Worm (Caenorhabditis elegans): ENCODE measurements around the gene F43E2.6.

Gene F43E2.6

DNA sequence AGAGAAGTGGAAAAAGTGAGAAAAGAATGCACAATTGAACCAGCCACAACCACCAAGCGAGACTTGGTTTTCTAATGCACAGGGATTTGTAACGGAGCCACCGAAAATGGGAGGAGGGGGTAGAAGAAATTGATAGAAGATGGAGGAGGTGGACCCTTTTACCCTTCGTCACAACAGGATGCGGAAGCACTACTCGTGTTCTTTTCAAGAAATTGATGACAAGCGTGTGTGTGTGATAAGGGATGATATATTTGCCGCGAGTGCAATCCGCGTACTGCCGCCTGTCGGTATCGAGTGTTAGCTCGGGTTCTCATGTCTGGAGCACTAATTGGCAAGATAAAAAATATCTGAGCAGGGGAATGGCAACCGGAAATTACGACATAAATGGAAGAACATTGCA is 44.7 kb downstream of the F43E2.6 start, which contains the start of gene F21D12.3 (continued):
- no peak for TF ChIP-seq lin-15B (tag; optimal IDR thresholded peaks at IDR 0.05)
- no peak for TF ChIP-seq dpl-1 (GFP tag; optimal IDR thresholded peaks at IDR 0.05)
- no peak for TF ChIP-seq lin-38 (GFP tag; IDR thresholded peaks at IDR 0.05)
- no peak for TF ChIP-seq ceh-44 (GFP tag; IDR thresholded peaks at IDR 0.05)
- TF ChIP-seq nhr-237 (tag; optimal IDR thresholded peaks at IDR 0.05), result no peak
- TF ChIP-seq mep-1 (tag; optimal IDR thresholded peaks at IDR 0.05), result no peak
- 0 out of 2 replicates have a peak, but pooled peaks have one; percentile 8 for TF ChIP-seq egl-43 (GFP tag; IDR thresholded peaks at IDR 0.05)
- TF ChIP-seq ceh-32 (tag; optimal IDR thresholded peaks at IDR 0.05; ENCODE audit: poor library complexity), result no peak
- no peak for TF ChIP-seq nhr-48 (tag; optimal IDR thresholded peaks at IDR 0.05)
- TF ChIP-seq hif-1 (tag; optimal IDR thresholded peaks at IDR 0.05), result no peak
- TF ChIP-seq pqm-1 (tag; optimal IDR thresholded peaks at IDR 0.05), result no peak
- 0 out of 2 replicates have a peak, but pooled peaks have one; percentile 17 for TF ChIP-seq T26A8.4 (GFP tag; IDR thresholded peaks at IDR 0.05)
- peak; percentile 16 for TF ChIP-seq sdz-12 (GFP tag; optimal IDR thresholded peaks at IDR 0.05)

DNA sequence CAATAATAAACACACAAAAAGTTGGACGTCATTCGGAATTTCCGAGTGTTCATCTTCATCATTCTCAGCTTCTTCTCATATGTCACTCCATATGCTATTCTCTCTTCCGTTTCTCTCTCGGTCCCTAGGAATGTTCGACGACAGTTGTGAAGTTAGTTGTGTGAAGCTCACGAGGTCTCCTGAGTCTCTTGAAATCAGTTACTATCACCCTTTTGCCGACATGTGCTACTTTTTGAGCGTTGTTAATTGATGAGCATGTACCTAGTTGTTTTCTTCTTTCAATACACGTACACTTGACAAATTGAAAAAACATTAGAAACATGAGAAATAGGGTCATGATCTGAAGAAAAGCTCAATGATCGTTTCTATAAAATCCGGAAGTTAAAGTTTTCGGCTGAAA is 45.3 kb downstream of the F43E2.6 start:
- TF ChIP-seq dpl-1 (GFP tag; optimal IDR thresholded peaks at IDR 0.05) (no peak), ces-1 (GFP tag; optimal IDR thresholded peaks at IDR 0.05) (no peak), ceh-20 (GFP tag; IDR thresholded peaks at IDR 0.05) (peak; percentile 38; the same call in 1 of the 2 replicates), lsy-2 (tag; optimal IDR thresholded peaks at IDR 0.05) (peak in 1 of 2 experiments; percentile 15), hif-1 (tag; optimal IDR thresholded peaks at IDR 0.05) (peak in 1 of 2 experiments; percentile 21), arid-1 (GFP tag; conservative IDR thresholded peaks at IDR 0.05) (no peak), ceh-44 (GFP tag; IDR thresholded peaks at IDR 0.05) (no peak), dmd-8 (GFP tag; IDR thresholded peaks at IDR 0.05) (0 out of 2 replicates have a peak, but pooled peaks have one; percentile 43), aha-1 (tag) (peak; percentile 99), ctbp-1 (GFP tag; IDR thresholded peaks at IDR 0.05) (peak; percentile 37; the same call in 1 of the 2 replicates), hlh-11 (tag; optimal IDR thresholded peaks at IDR 0.05) (peak; percentile 75), ZK546.5 (tag; optimal IDR thresholded peaks at IDR 0.05) (no peak), lin-39 (tag; optimal IDR thresholded peaks at IDR 0.05) (peak; percentile 25), daf-16 (GFP tag; optimal IDR thresholded peaks at IDR 0.05) (peak in 1 of 2 experiments; percentile 90), daf-16 (tag; optimal IDR thresholded peaks at IDR 0.05) (no peak), hlh-30 (tag; optimal IDR thresholded peaks at IDR 0.05; ENCODE audit: insufficient read depth) (peak; percentile 64), tra-1 (GFP tag; IDR thresholded peaks at IDR 0.05) (no peak), mep-1 (tag; optimal IDR thresholded peaks at IDR 0.05) (peak; percentile 18), mdl-1 (tag; optimal IDR thresholded peaks at IDR 0.05) (peak in 1 of 2 experiments; percentile 20), unc-62 (GFP tag; optimal IDR thresholded peaks at IDR 0.05 in 1 of 2) (peak in 1 of 2 experiments; percentile 66), unc-62 (tag; optimal IDR thresholded peaks at IDR 0.05) (no peak), lim-7 (GFP tag; IDR thresholded peaks at IDR 0.05) (no peak), nhr-11 (tag; optimal IDR thresholded peaks at IDR 0.05) (peak; percentile 85), duxl-1 (tag; optimal IDR thresholded peaks at IDR 0.05; ENCODE audit: poor library complexity) (no peak)

DNA sequence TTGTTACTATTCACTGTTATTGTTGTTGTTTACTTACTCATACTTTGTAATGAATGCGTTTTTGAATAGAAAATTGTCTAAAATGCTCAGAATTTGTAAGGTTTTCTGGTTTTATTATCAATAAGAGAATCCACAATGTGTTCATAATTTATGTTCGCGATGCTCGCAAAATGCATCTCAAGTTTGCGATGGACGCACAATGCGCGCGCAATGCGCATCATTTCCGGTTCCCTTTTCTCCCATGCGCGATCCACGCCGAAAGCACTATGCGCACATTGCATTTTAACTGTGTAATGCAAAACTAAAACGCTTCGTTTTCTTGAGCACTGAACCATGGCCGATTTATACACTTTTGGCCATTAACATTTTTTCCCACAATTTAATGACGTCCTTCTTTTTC is 49.2 kb downstream of the F43E2.6 start:
- TF ChIP-seq dmd-8 (GFP tag; IDR thresholded peaks at IDR 0.05), result 0 out of 2 replicates have a peak, but pooled peaks have one; percentile 38
- no peak for TF ChIP-seq hlh-11 (tag; optimal IDR thresholded peaks at IDR 0.05)
- TF ChIP-seq ceh-20 (GFP tag; IDR thresholded peaks at IDR 0.05), result 0 out of 2 replicates have a peak, but pooled peaks have one; percentile 35
- peak; percentile 77; the same call in 1 of the 2 replicates for TF ChIP-seq egl-43 (GFP tag; IDR thresholded peaks at IDR 0.05)
- no peak for TF ChIP-seq ceh-62 (tag; optimal IDR thresholded peaks at IDR 0.05)
- peak; percentile 67; the same call in 1 of the 2 replicates for TF ChIP-seq daf-19 (GFP tag; conservative IDR thresholded peaks at IDR 0.05)
- peak; percentile 33; the same call in 1 of the 2 replicates for TF ChIP-seq vab-7 (GFP tag; IDR thresholded peaks at IDR 0.05)
- TF ChIP-seq lin-1 (GFP tag; IDR thresholded peaks at IDR 0.05), result no peak
- peak; percentile 64 for TF ChIP-seq gei-8 (GFP tag; optimal IDR thresholded peaks at IDR 0.05)
- no peak for TF ChIP-seq zfp-2 (tag; optimal IDR thresholded peaks at IDR 0.05)
- TF ChIP-seq ctbp-1 (GFP tag; IDR thresholded peaks at IDR 0.05), result peak; percentile 76
- no peak for TF ChIP-seq T26A8.4 (GFP tag; IDR thresholded peaks at IDR 0.05)
- TF ChIP-seq F26F4.8 (GFP tag; conservative IDR thresholded peaks at IDR 0.05), result 0 out of 2 replicates have a peak, but pooled peaks have one; percentile 41
- TF ChIP-seq mes-2 (tag; optimal IDR thresholded peaks at IDR 0.05; ENCODE audit: poor library complexity, severe bottlenecking), result no peak
- TF ChIP-seq lim-7 (GFP tag; IDR thresholded peaks at IDR 0.05), result 0 out of 2 replicates have a peak, but pooled peaks have one; percentile 39
- no peak for TF ChIP-seq ceh-28 (tag; optimal IDR thresholded peaks at IDR 0.05)
- TF ChIP-seq nhr-28 (tag; optimal IDR thresholded peaks at IDR 0.05), result no peak
- TF ChIP-seq nhr-6 (tag; optimal IDR thresholded peaks at IDR 0.05), result no peak
- TF ChIP-seq lin-29 (GFP tag; IDR thresholded peaks at IDR 0.05), result no peak
- 0 out of 2 replicates have a peak, but pooled peaks have one; percentile 28 for TF ChIP-seq zip-11 (GFP tag; IDR thresholded peaks at IDR 0.05)
- no peak for TF ChIP-seq lin-15B (tag; optimal IDR thresholded peaks at IDR 0.05)
- TF ChIP-seq lin-13 (GFP tag; optimal IDR thresholded peaks at IDR 0.05), result no peak
